Fruit fly (Drosophila melanogaster): ENCODE data around the gene CG17803.

- TF ChIP-seq insv (optimal IDR thresholded peaks at IDR 0.05), result no peak
- TF ChIP-seq Myc (optimal IDR thresholded peaks at IDR 0.05), result no peak
- TF ChIP-seq psq (optimal IDR thresholded peaks at IDR 0.05), result no peak
- no peak for TF ChIP-seq h (optimal IDR thresholded peaks at IDR 0.05)
These were observed 17.1 kb downstream of the CG17803 start for dm6 chr3R:17784189-17784588.

Data from Kc167 (cell line).